Worm (Caenorhabditis elegans): Measurements from ENCODE around the gene F23B12.7.

DNA sequence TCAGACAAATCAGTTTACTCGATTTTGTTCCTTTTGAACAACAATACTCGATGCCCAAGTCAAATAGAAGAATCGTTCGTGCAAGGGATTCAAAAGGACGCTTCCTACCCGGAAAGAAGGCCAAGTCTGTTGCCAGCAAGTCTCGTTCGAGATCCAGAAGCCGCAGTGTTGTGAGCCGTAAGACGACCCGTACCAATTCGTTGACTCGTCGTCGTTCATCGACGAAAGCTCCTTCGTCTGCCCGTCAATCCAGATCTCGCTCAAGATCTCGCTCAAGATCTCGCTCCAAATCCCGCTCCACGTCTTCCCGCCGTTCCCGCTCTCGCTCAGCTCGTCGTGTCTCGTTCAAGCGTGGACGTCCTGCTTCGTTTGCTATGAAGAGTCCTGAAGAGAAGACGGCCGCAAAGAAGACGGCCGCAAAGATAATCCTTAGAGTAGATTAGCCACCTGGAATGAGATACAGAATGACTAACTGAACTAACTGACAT lies 11.2 kb downstream of the F23B12.7 start, which contains the start of gene F08H9.2:
- no peak for TF ChIP-seq ztf-7 (tag; optimal IDR thresholded peaks at IDR 0.05)
- TF ChIP-seq unc-39 (tag; optimal IDR thresholded peaks at IDR 0.05), result no peak
- TF ChIP-seq nhr-237 (tag; optimal IDR thresholded peaks at IDR 0.05), result no peak
- no peak for TF ChIP-seq lir-3 (tag; optimal IDR thresholded peaks at IDR 0.05)
- TF ChIP-seq snpc-4 (tag; optimal IDR thresholded peaks at IDR 0.05), result no peak
- TF ChIP-seq mxl-3 (GFP tag; optimal IDR thresholded peaks at IDR 0.05), result no peak

Measured in whole organism, L4 larva.